Worm (Caenorhabditis elegans) whole organism, dauer: ENCODE results near the gene F43G6.8.

ENCODE experiments used
- unc-62 ChIP-seq: sonication (generic microtip); optimal IDR thresholded peaks from 2 replicates; lab custom pipeline; 2017; ENCODE audit warnings: missing biosample characterization, missing genetic modification reagents, missing genetic modification characterization

Gene F43G6.8

ce11 chrII:11836554-11837218 is 22.8 kb upstream of the F43G6.8 start:
- TF ChIP-seq unc-62 (GFP tag; lab: Kevin White, UChicago) = no peak

- TF ChIP-seq unc-62 (GFP tag; lab: Kevin White, UChicago) = no peak
These were observed 21.3 kb upstream of the F43G6.8 start, which contains the start of gene T27D12.6 for ce11 chrII:11835208-11835607. Gene T27D12.6 (plus strand): TSS chrII:11835508.

- no peak for TF ChIP-seq unc-62 (GFP tag; lab: Kevin White, UChicago)
These were observed 18.6 kb upstream of the F43G6.8 start, which contains the start of gene clec-144 for ce11 chrII:11832475-11832874. Gene clec-144 (minus strand): TSS chrII:11832575.

ce11 chrII:11830601-11831000 is 16.7 kb upstream of the F43G6.8 start:
- TF ChIP-seq unc-62 (GFP tag; lab: Kevin White, UChicago) = no peak

ce11 chrII:11829920-11830319 is 16.0 kb upstream of the F43G6.8 start, which contains the start of gene pes-5:
Gene pes-5 (minus strand): TSS chrII:11830020.
- no peak for TF ChIP-seq unc-62 (GFP tag; lab: Kevin White, UChicago)

ce11 chrII:11823566-11824308 is 9.8 kb upstream of the F43G6.8 start, which contains the start of gene Y6D1A.1:
Gene Y6D1A.1 (minus strand): TSS chrII:11823616.
- no peak for TF ChIP-seq unc-62 (GFP tag; lab: Kevin White, UChicago)

ce11 chrII:11819824-11820223 is 5.9 kb upstream of the F43G6.8 start, which contains the start of gene Y6D1A.2:
Gene Y6D1A.2 (minus strand): TSS chrII:11819924.
- TF ChIP-seq unc-62 (GFP tag; lab: Kevin White, UChicago) = no peak

ce11 chrII:11816475-11816874 is 2.6 kb upstream of the F43G6.8 start, which contains the start of gene pap-3:
Gene pap-3 (minus strand): TSS chrII:11816575.
- no peak for TF ChIP-seq unc-62 (GFP tag; lab: Kevin White, UChicago)

- no peak for TF ChIP-seq unc-62 (GFP tag; lab: Kevin White, UChicago)
These were observed 2.1 kb upstream of the F43G6.8 start for ce11 chrII:11816014-11816413.

- no peak for TF ChIP-seq unc-62 (GFP tag; lab: Kevin White, UChicago)
These were observed 2.7 kb downstream of the F43G6.8 start for ce11 chrII:11811241-11811640.

ce11 chrII:11810436-11810835 is 3.5 kb downstream of the F43G6.8 start, which contains the start of gene F43G6.7:
Gene F43G6.7 (plus strand): TSS chrII:11810790.
- no peak for TF ChIP-seq unc-62 (GFP tag; lab: Kevin White, UChicago)

- no peak for TF ChIP-seq unc-62 (GFP tag; lab: Kevin White, UChicago)
These were observed 4.9 kb downstream of the F43G6.8 start, which contains the start of gene F43G6.10 for ce11 chrII:11808979-11809378. Gene F43G6.10 (plus strand): TSS chrII:11809349.

- no peak for TF ChIP-seq unc-62 (GFP tag; lab: Kevin White, UChicago)
These were observed 7.6 kb downstream of the F43G6.8 start, which contains the start of gene jmjd-1.1 for ce11 chrII:11806256-11806655. Gene jmjd-1.1 (plus strand): TSS chrII:11806556.

ce11 chrII:11802451-11802850 is 11.4 kb downstream of the F43G6.8 start, which contains the start of gene F43G6.17:
Gene F43G6.17 (plus strand): TSS chrII:11802751.
- TF ChIP-seq unc-62 (GFP tag; lab: Kevin White, UChicago) = no peak

- TF ChIP-seq unc-62 (GFP tag; lab: Kevin White, UChicago) = no peak
These were observed 15.2 kb downstream of the F43G6.8 start, which contains the start of gene hda-5 for ce11 chrII:11798737-11799136. Gene hda-5 (plus strand): TSS chrII:11799037.

- no peak for TF ChIP-seq unc-62 (GFP tag; lab: Kevin White, UChicago)
These were observed 16.7 kb downstream of the F43G6.8 start for ce11 chrII:11797194-11797593.
